Fruit fly (Drosophila melanogaster) whole organism, prepupa: ENCODE data around the gene CG11899.
A peak's percentile ranks its signal among the peaks of the same experiment; 100 is the strongest.

ENCODE experiments used
- Blimp-1 ChIP-seq: fragments of 200-800 bp; sonication (Bioruptor generic); optimal IDR thresholded peaks from 3 replicates; lab custom pipeline; 2017; ENCODE audit warnings: missing biosample characterization, missing genetic modification characterization, mild to moderate bottlenecking, moderate library complexity, missing genetic modification reagents
- CG10631 ChIP-seq: fragments of 200-800 bp; sonication (Bioruptor generic); optimal IDR thresholded peaks from 2 replicates; lab custom pipeline; 2016; ENCODE audit warnings: missing biosample characterization, missing genetic modification characterization
- CG10669 ChIP-seq: fragments of 200-800 bp; sonication (Bioruptor generic); optimal IDR thresholded peaks from 3 replicates; lab custom pipeline; 2018; ENCODE audit warnings: missing biosample characterization, mild to moderate bottlenecking, missing genetic modification characterization, moderate library complexity
- CG11294 ChIP-seq: fragments of 200-800 bp; sonication (Bioruptor generic); IDR thresholded peaks from 2 replicates; pipeline ENCODE4 v1.3.6; 2022; ENCODE audit warnings: missing biosample characterization, missing genetic modification characterization
- CG11762 ChIP-seq: fragments of 200-800 bp; sonication (Bioruptor generic); optimal IDR thresholded peaks from 3 replicates; lab custom pipeline; 2016; ENCODE audit warnings: missing biosample characterization, missing genetic modification characterization; ENCODE audit not compliant: insufficient read depth
- CG11902 ChIP-seq: fragments of 200-800 bp; sonication (Bioruptor generic); optimal IDR thresholded peaks from 3 replicates; lab custom pipeline; 2016; ENCODE audit warnings: missing biosample characterization, missing genetic modification characterization
- CG15336 ChIP-seq: fragments of 200-800 bp; sonication (Bioruptor generic); IDR thresholded peaks from 2 replicates; pipeline ENCODE4 v1.3.6; 2022; ENCODE audit warnings: missing biosample characterization, missing genetic modification characterization
- CG3032 ChIP-seq: fragments of 200-800 bp; optimal IDR thresholded peaks from 2 replicates; lab custom pipeline; 2019; ENCODE audit warnings: missing biosample characterization, mild to moderate bottlenecking, missing genetic modification characterization, moderate library complexity
- CG31627 ChIP-seq: fragments of 200-800 bp; sonication (Bioruptor generic); optimal IDR thresholded peaks from 3 replicates; lab custom pipeline; 2016; ENCODE audit warnings: missing biosample characterization, missing genetic modification characterization
- CG32006 ChIP-seq: fragments of 200-800 bp; sonication (Bioruptor generic); optimal IDR thresholded peaks from 3 replicates; lab custom pipeline; 2017; ENCODE audit warnings: missing biosample characterization, mild to moderate bottlenecking, missing genetic modification characterization
- CG34406 ChIP-seq: fragments of 200-800 bp; sonication (Bioruptor generic); optimal IDR thresholded peaks from 3 replicates; lab custom pipeline; 2016; ENCODE audit warnings: missing biosample characterization, missing genetic modification characterization
- CG3919 ChIP-seq: fragments of 200-800 bp; sonication (Bioruptor generic); optimal IDR thresholded peaks from 3 replicates; lab custom pipeline; 2016; ENCODE audit warnings: missing biosample characterization, missing genetic modification characterization
- CG4318 ChIP-seq: fragments of 200-800 bp; sonication (Bioruptor generic); optimal IDR thresholded peaks from 3 replicates; lab custom pipeline; 2017; ENCODE audit warnings: missing biosample characterization, mild to moderate bottlenecking, missing genetic modification characterization
- CG6163 ChIP-seq: fragments of 200-800 bp; sonication (Bioruptor generic); IDR thresholded peaks from 3 replicates; pipeline ENCODE4 v1.3.6; 2022; ENCODE audit warnings: missing biosample characterization, missing genetic modification characterization
- CG6276 ChIP-seq: fragments of 200-800 bp; sonication (Bioruptor generic); optimal IDR thresholded peaks from 2 replicates; lab custom pipeline; 2017; ENCODE audit warnings: missing biosample characterization, mild to moderate bottlenecking, missing genetic modification characterization
- CG6808 ChIP-seq: fragments of 200-800 bp; sonication (Bioruptor generic); optimal IDR thresholded peaks from 3 replicates; lab custom pipeline; 2017; ENCODE audit warnings: missing biosample characterization, missing genetic modification characterization, mild to moderate bottlenecking, moderate library complexity, missing genetic modification reagents
- CG7368 ChIP-seq: fragments of 200-800 bp; sonication (Bioruptor generic); optimal IDR thresholded peaks from 3 replicates; lab custom pipeline; 2016; ENCODE audit warnings: missing biosample characterization, missing genetic modification characterization
- CG8319 ChIP-seq: fragments of 200-800 bp; sonication (Bioruptor generic); optimal IDR thresholded peaks from 3 replicates; lab custom pipeline; 2016; ENCODE audit warnings: missing biosample characterization, missing genetic modification characterization
- CG8632 ChIP-seq: fragments of 200-800 bp; sonication (Bioruptor generic); optimal IDR thresholded peaks from 3 replicates; lab custom pipeline; 2016; ENCODE audit warnings: missing biosample characterization, missing genetic modification characterization
- CG9139 ChIP-seq: fragments of 200-800 bp; sonication (Bioruptor generic); optimal IDR thresholded peaks from 3 replicates; lab custom pipeline; 2017; ENCODE audit warnings: missing biosample characterization, mild to moderate bottlenecking, missing genetic modification characterization
- Eip78C ChIP-seq: fragments of 200-800 bp; sonication (Bioruptor generic); peaks from one replicate; lab custom pipeline; 2016; ENCODE audit warnings: missing biosample characterization, missing genetic modification characterization
- Ets21C ChIP-seq: fragments of 200-800 bp; sonication (Bioruptor generic); optimal IDR thresholded peaks from 3 replicates; lab custom pipeline; 2016; ENCODE audit warnings: missing biosample characterization, missing genetic modification characterization
- Ets96B ChIP-seq: fragments of 200-800 bp; optimal IDR thresholded peaks from 2 replicates; lab custom pipeline; 2019; ENCODE audit warnings: missing biosample characterization, mild to moderate bottlenecking, missing genetic modification characterization, moderate library complexity
- Gug ChIP-seq: fragments of 200-800 bp; sonication (Bioruptor generic); IDR thresholded peaks from 2 replicates; pipeline ENCODE4 v1.3.6; 2022; ENCODE audit warnings: missing biosample characterization, missing genetic modification characterization
- Hr38 ChIP-seq: sonication (Bioruptor generic); optimal IDR thresholded peaks from 2 replicates; lab custom pipeline; 2016; ENCODE audit warnings: missing biosample characterization, missing genetic modification characterization
- Hr39 ChIP-seq: fragments of 200-800 bp; sonication (Bioruptor generic); optimal IDR thresholded peaks from 2 replicates; lab custom pipeline; 2016; ENCODE audit warnings: missing biosample characterization, missing genetic modification characterization
- Hr4 ChIP-seq: fragments of 200-800 bp; sonication (Bioruptor generic); optimal IDR thresholded peaks from 3 replicates; lab custom pipeline; 2016; ENCODE audit warnings: missing biosample characterization, missing genetic modification characterization
- OdsH ChIP-seq: fragments of 200-800 bp; sonication (Bioruptor generic); optimal IDR thresholded peaks from 3 replicates; lab custom pipeline; 2016; ENCODE audit warnings: missing biosample characterization, missing genetic modification characterization
- Smox ChIP-seq: fragments of 200-800 bp; sonication (Bioruptor generic); optimal IDR thresholded peaks from 3 replicates; lab custom pipeline; 2016; ENCODE audit warnings: missing biosample characterization, missing genetic modification characterization
- Sox102F ChIP-seq: fragments of 200-800 bp; sonication (Bioruptor generic); optimal IDR thresholded peaks from 2 replicates; lab custom pipeline; 2016; ENCODE audit warnings: missing biosample characterization, mild to moderate bottlenecking, missing genetic modification characterization
- Sox14 ChIP-seq: fragments of 200-800 bp; sonication (Bioruptor generic); optimal IDR thresholded peaks from 3 replicates; lab custom pipeline; 2016; ENCODE audit warnings: missing biosample characterization, missing genetic modification characterization
- Sox15 ChIP-seq: fragments of 200-800 bp; sonication (Bioruptor generic); optimal IDR thresholded peaks from 3 replicates; lab custom pipeline; 2016; ENCODE audit warnings: missing biosample characterization, missing genetic modification characterization
- achi ChIP-seq: fragments of 200-800 bp; sonication (Bioruptor generic); optimal IDR thresholded peaks from 3 replicates; lab custom pipeline; 2016; ENCODE audit warnings: missing biosample characterization, missing genetic modification characterization
- acj6 ChIP-seq: fragments of 200-800 bp; sonication (Bioruptor generic); optimal IDR thresholded peaks from 3 replicates; lab custom pipeline; 2016; ENCODE audit warnings: missing biosample characterization, missing genetic modification characterization
- cyc ChIP-seq: fragments of 200-800 bp; sonication (Bioruptor generic); optimal IDR thresholded peaks from 3 replicates; lab custom pipeline; 2016; ENCODE audit warnings: missing biosample characterization, missing genetic modification characterization
- dac ChIP-seq: fragments of 200-800 bp; sonication (Bioruptor generic); optimal IDR thresholded peaks from 2 replicates; lab custom pipeline; 2017; ENCODE audit warnings: missing biosample characterization, mild to moderate bottlenecking, missing genetic modification characterization
- dsx ChIP-seq: fragments of 200-800 bp; optimal IDR thresholded peaks from 3 replicates; lab custom pipeline; 2019; ENCODE audit warnings: missing biosample characterization, mild to moderate bottlenecking, missing genetic modification characterization, moderate library complexity; ENCODE audit not compliant: poor library complexity, severe bottlenecking
- eg ChIP-seq: fragments of 200-800 bp; sonication (Bioruptor generic); IDR thresholded peaks from 3 replicates; pipeline ENCODE4 v1.3.6; 2022; ENCODE audit warnings: missing biosample characterization, missing genetic modification characterization
- esn ChIP-seq: fragments of 200-800 bp; sonication (Bioruptor generic); optimal IDR thresholded peaks from 2 replicates; lab custom pipeline; 2016; ENCODE audit warnings: missing biosample characterization, mild to moderate bottlenecking, missing genetic modification characterization, moderate library complexity
- fd59A ChIP-seq: fragments of 200-800 bp; sonication (Bioruptor generic); optimal IDR thresholded peaks from 2 replicates; lab custom pipeline; 2017; ENCODE audit warnings: missing biosample characterization, mild to moderate bottlenecking, missing genetic modification characterization, missing genetic modification reagents
- fd85E ChIP-seq: fragments of 200-800 bp; sonication (Bioruptor generic); optimal IDR thresholded peaks from 3 replicates; lab custom pipeline; 2016; ENCODE audit warnings: missing biosample characterization, missing genetic modification characterization
- fkh ChIP-seq: fragments of 200-800 bp; sonication (Bioruptor generic); optimal IDR thresholded peaks from 3 replicates; lab custom pipeline; 2017; ENCODE audit warnings: missing biosample characterization, mild to moderate bottlenecking, missing genetic modification characterization, moderate library complexity
- pdm3 ChIP-seq: fragments of 200-800 bp; sonication (Bioruptor generic); optimal IDR thresholded peaks from 3 replicates; lab custom pipeline; 2016; ENCODE audit warnings: missing biosample characterization, missing genetic modification characterization
- salr ChIP-seq, 2 experiments: fragments of 200-800 bp; sonication (Bioruptor generic); optimal IDR thresholded peaks; 3 replicates each; lab custom pipeline; 2016 to 2018; ENCODE audit warnings: missing biosample characterization in 2 of 2, missing genetic modification characterization in 2 of 2, mild to moderate bottlenecking in 1 of 2
- spab ChIP-seq: fragments of 200-800 bp; sonication (Bioruptor generic); optimal IDR thresholded peaks from 2 replicates; lab custom pipeline; 2017; ENCODE audit warnings: missing biosample characterization, mild to moderate bottlenecking, missing genetic modification characterization, missing genetic modification reagents
- ss ChIP-seq, 2 experiments: fragments of 200-800 bp; sonication (Bioruptor generic); optimal IDR thresholded peaks; 2 replicates in 1 of 2; 3 replicates in 1 of 2; lab custom pipeline; 2017 to 2018; ENCODE audit warnings: mild to moderate bottlenecking in 2 of 2, missing biosample characterization in 2 of 2, missing genetic modification characterization in 2 of 2, moderate library complexity in 1 of 2
- svp ChIP-seq: fragments of 200-800 bp; sonication (Bioruptor generic); peaks from one replicate; lab custom pipeline; 2016; ENCODE audit warnings: missing biosample characterization, missing genetic modification characterization
- topi ChIP-seq: fragments of 200-800 bp; sonication (Bioruptor generic); optimal IDR thresholded peaks from 3 replicates; lab custom pipeline; 2016; ENCODE audit warnings: missing biosample characterization, missing genetic modification characterization
- vri ChIP-seq: fragments of 200-800 bp; sonication (Bioruptor generic); optimal IDR thresholded peaks from 3 replicates; lab custom pipeline; 2016; ENCODE audit warnings: missing biosample characterization, mild to moderate bottlenecking, missing genetic modification characterization

Gene CG11899

dm6 chr3R:29199807-29200693 is at the start of gene CG11899:
CG11899 (plus strand) TSS chr3R:29200454.
- peak; percentile 67 for TF ChIP-seq CG6808 (GFP tag; lab: Kevin White, UChicago)
- peak; percentile 83 for TF ChIP-seq topi (GFP tag; lab: Kevin White, UChicago)
- peak; percentile 82 for TF ChIP-seq vri
- TF ChIP-seq CG34406: peak; percentile 61
- peak; percentile 75 for TF ChIP-seq Ets21C
- TF ChIP-seq dac (GFP tag; lab: Kevin White, UChicago): peak; percentile 71
- peak; percentile 38 for TF ChIP-seq Gug
- TF ChIP-seq CG11294 (GFP tag; lab: Robert Waterston, UW): peak; percentile 41; the same call in 1 of the 2 replicates
- peak; percentile 70 for TF ChIP-seq CG32006 (GFP tag; lab: Kevin White, UChicago)
- peak; percentile 68 for TF ChIP-seq spab (GFP tag; lab: Kevin White, UChicago)
- TF ChIP-seq acj6: peak; percentile 64
- peak; percentile 98 for TF ChIP-seq svp (GFP tag; lab: Kevin White, UChicago)
- TF ChIP-seq Sox15 (GFP tag; lab: Kevin White, UChicago): peak; percentile 25
- peak; percentile 54 for TF ChIP-seq CG8319 (GFP tag; lab: Kevin White, UChicago)
- peak; percentile 66 for TF ChIP-seq Hr39 (GFP tag; lab: Kevin White, UChicago)
- peak; percentile 85 for TF ChIP-seq esn (GFP tag; lab: Kevin White, UChicago)
- TF ChIP-seq cyc (GFP tag; lab: Kevin White, UChicago): peak; percentile 90
- peak; percentile 60 for TF ChIP-seq achi (GFP tag; lab: Kevin White, UChicago)
- peak; percentile 55 for TF ChIP-seq CG8632
- TF ChIP-seq Hr38 (GFP tag; lab: Kevin White, UChicago): no peak
- TF ChIP-seq salr (GFP tag; optimal IDR thresholded peaks at IDR 0.05; lab: Kevin White, UChicago): peak in 1 of 2 experiments; percentile 48
- peak; percentile 94 for TF ChIP-seq CG3919
- TF ChIP-seq CG6276: peak; percentile 61
- peak; percentile 39 for TF ChIP-seq CG11762 (GFP tag; lab: Kevin White, UChicago)
- TF ChIP-seq eg (GFP tag; lab: Robert Waterston, UW): peak; percentile 81
- peak; percentile 95 for TF ChIP-seq CG6163 (GFP tag; lab: Robert Waterston, UW)
- peak; percentile 99 for TF ChIP-seq CG11902 (GFP tag; lab: Kevin White, UChicago)
- TF ChIP-seq CG9139 (GFP tag; lab: Kevin White, UChicago): peak; percentile 59
- peak; percentile 26 for TF ChIP-seq CG4318
- TF ChIP-seq Smox: peak; percentile 74
- TF ChIP-seq CG10669: peak; percentile 64
- peak; percentile 72 for TF ChIP-seq CG7368 (GFP tag; lab: Kevin White, UChicago)
- peak; percentile 74 for TF ChIP-seq CG31627 (GFP tag; lab: Kevin White, UChicago)
- peak; percentile 69 for TF ChIP-seq CG10631 (GFP tag; lab: Kevin White, UChicago)
- peak; percentile 65 for TF ChIP-seq Hr4 (GFP tag; lab: Kevin White, UChicago)
- TF ChIP-seq ss (GFP tag; optimal IDR thresholded peaks at IDR 0.05; lab: Kevin White, UChicago): peak; percentile 75 to 89
- peak; percentile 83 for TF ChIP-seq Sox102F (GFP tag; lab: Kevin White, UChicago)
- peak; percentile 58 for TF ChIP-seq Blimp-1 (GFP tag; lab: Kevin White, UChicago)
- peak; percentile 78 for TF ChIP-seq CG15336 (GFP tag; lab: Robert Waterston, UW)
- peak; percentile 76 for TF ChIP-seq dsx (GFP tag; lab: Kevin White, UChicago)
- peak; percentile 85 for TF ChIP-seq Eip78C
- peak; percentile 56 for TF ChIP-seq CG3032 (tag; lab: Kevin White, UChicago)
- peak; percentile 76 for TF ChIP-seq pdm3 (GFP tag; lab: Kevin White, UChicago)
- TF ChIP-seq fd59A (GFP tag; lab: Kevin White, UChicago): peak; percentile 59
- TF ChIP-seq fd85E (GFP tag; lab: Kevin White, UChicago): peak; percentile 75
- TF ChIP-seq fkh (GFP tag; lab: Kevin White, UChicago): peak; percentile 39
- peak; percentile 68 for TF ChIP-seq OdsH (GFP tag; lab: Kevin White, UChicago)
- peak; percentile 48 for TF ChIP-seq Ets96B
- peak; percentile 96 for TF ChIP-seq Sox14 (GFP tag; lab: Kevin White, UChicago)
